Fruit fly (Drosophila melanogaster) whole organism, embryonic: ENCODE data around the gene Sumo.

Source experiments
- Abd-B ChIP-seq: fragments of 200-800 bp; sonication (Bioruptor generic); optimal IDR thresholded peaks from 2 replicates; lab custom pipeline; 2018; ENCODE audit warnings: missing biosample characterization, mild to moderate bottlenecking, missing genetic modification characterization, moderate library complexity
- CG10147 ChIP-seq: fragments of 200-800 bp; sonication (Bioruptor generic); optimal IDR thresholded peaks from 2 replicates; lab custom pipeline; 2019; ENCODE audit warnings: missing biosample characterization, mild to moderate bottlenecking, missing genetic modification characterization, moderate library complexity
- CG12769 ChIP-seq: fragments of 200-800 bp; sonication (Bioruptor generic); optimal IDR thresholded peaks from 2 replicates; lab custom pipeline; 2019; ENCODE audit warnings: missing biosample characterization, mild to moderate bottlenecking, missing genetic modification characterization, moderate library complexity
- CG13424 ChIP-seq: fragments of 200-800 bp; sonication (Bioruptor generic); optimal IDR thresholded peaks from 2 replicates; lab custom pipeline; 2019; ENCODE audit warnings: missing biosample characterization, mild to moderate bottlenecking, missing genetic modification characterization, moderate library complexity
- CG14860 ChIP-seq: fragments of 200-800 bp; sonication (Bioruptor generic); IDR thresholded peaks from 3 replicates; pipeline ENCODE4 v1.3.6; 2022; ENCODE audit warnings: missing biosample characterization, missing genetic modification characterization; ENCODE audit not compliant: partially characterized antibody
- CG1529 ChIP-seq: fragments of 200-800 bp; sonication (Bioruptor generic); optimal IDR thresholded peaks from 3 replicates; lab custom pipeline; 2018; ENCODE audit warnings: missing biosample characterization, missing genetic modification characterization
- CG1792 ChIP-seq: fragments of 200-800 bp; sonication (Bioruptor generic); optimal IDR thresholded peaks from 2 replicates; lab custom pipeline; 2016; ENCODE audit warnings: missing biosample characterization, missing genetic modification characterization
- CG18619 ChIP-seq: fragments of 200-800 bp; sonication (Bioruptor generic); optimal IDR thresholded peaks from 3 replicates; lab custom pipeline; 2017; ENCODE audit warnings: missing biosample characterization, mild to moderate bottlenecking, missing genetic modification characterization
- CG2202 ChIP-seq: fragments of 200-800 bp; sonication (Bioruptor generic); optimal IDR thresholded peaks from 2 replicates; lab custom pipeline; 2018; ENCODE audit warnings: missing biosample characterization, mild to moderate bottlenecking, missing genetic modification characterization
- CG3065 ChIP-seq: fragments of 200-800 bp; sonication (Bioruptor generic); optimal IDR thresholded peaks from 2 replicates; lab custom pipeline; 2016; ENCODE audit warnings: missing biosample characterization, missing genetic modification characterization
- CG4854 ChIP-seq: fragments of 200-800 bp; sonication (Bioruptor generic); optimal IDR thresholded peaks from 2 replicates; lab custom pipeline; 2016; ENCODE audit warnings: missing biosample characterization, missing genetic modification characterization, inconsistent platforms
- D ChIP-seq, 2 experiments: fragments of 200-800 bp in 1 of 2; fragments of >200 bp in 1 of 2; sonication (Bioruptor generic) in 1 of 2; optimal IDR thresholded peaks; 2 replicates in 1 of 2; 3 replicates in 1 of 2; lab custom pipeline; 2017; ENCODE audit warnings: mild to moderate bottlenecking in 1 of 2, missing biosample characterization in 1 of 2, missing genetic modification characterization in 1 of 2, missing genetic modification reagents in 1 of 2
- D19B ChIP-seq: fragments of 200-800 bp; sonication (Bioruptor generic); optimal IDR thresholded peaks from 2 replicates; lab custom pipeline; 2017; ENCODE audit warnings: missing biosample characterization, mild to moderate bottlenecking, missing genetic modification characterization
- Dip2 ChIP-seq: fragments of 200-800 bp; sonication (Bioruptor generic); IDR thresholded peaks from 2 replicates; pipeline ENCODE4 v1.3.6; 2022; ENCODE audit warnings: missing biosample characterization, missing genetic modification characterization
- Doc2 ChIP-seq: fragments of 200-800 bp; sonication (Bioruptor generic); IDR thresholded peaks from 2 replicates; pipeline ENCODE4 v1.3.6; 2022; ENCODE audit warnings: missing biosample characterization, missing genetic modification characterization
- H2.0 ChIP-seq: fragments of 200-800 bp; sonication (Bioruptor generic); IDR thresholded peaks from 2 replicates; pipeline ENCODE4 v1.3.6; 2022; ENCODE audit warnings: missing biosample characterization, missing genetic modification characterization
- HHEX ChIP-seq: fragments of 200-800 bp; sonication (Bioruptor generic); optimal IDR thresholded peaks from 3 replicates; lab custom pipeline; 2017; ENCODE audit warnings: missing biosample characterization, mild to moderate bottlenecking, missing genetic modification characterization, missing genetic modification reagents
- HLH3B ChIP-seq: fragments of 200-800 bp; sonication (Bioruptor generic); IDR thresholded peaks from 2 replicates; pipeline ENCODE4 v1.3.6; 2022; ENCODE audit warnings: missing biosample characterization, missing genetic modification characterization
- Hey ChIP-seq: fragments of 200-800 bp; sonication (Bioruptor generic); optimal IDR thresholded peaks from 3 replicates; lab custom pipeline; 2018; ENCODE audit warnings: missing biosample characterization, mild to moderate bottlenecking, missing genetic modification characterization
- Hr3 ChIP-seq: fragments of 200-800 bp; sonication (Bioruptor generic); optimal IDR thresholded peaks from 3 replicates; lab custom pipeline; 2016; ENCODE audit warnings: missing biosample characterization, missing genetic modification characterization
- MBD-R2 ChIP-seq: fragments of 200-800 bp; sonication (Bioruptor generic); IDR thresholded peaks from 2 replicates; pipeline ENCODE4 v1.3.6; 2022; ENCODE audit warnings: missing biosample characterization, missing genetic modification characterization
- Mad ChIP-seq: fragments of 200-800 bp; sonication (Bioruptor generic); optimal IDR thresholded peaks from 2 replicates; lab custom pipeline; 2016; ENCODE audit warnings: missing biosample characterization, missing genetic modification characterization
- Med ChIP-seq: fragments of 200-800 bp; sonication (Bioruptor generic); peaks from one replicate; lab custom pipeline; 2016; ENCODE audit warnings: missing biosample characterization, missing genetic modification characterization, mild to moderate bottlenecking, inconsistent platforms, moderate library complexity
- Myb ChIP-seq: fragments of 200-800 bp; sonication (Bioruptor generic); optimal IDR thresholded peaks from 2 replicates; lab custom pipeline; 2016; ENCODE audit warnings: missing biosample characterization, missing genetic modification characterization
- NC2α ChIP-seq: fragments of 200-800 bp; sonication (Bioruptor generic); optimal IDR thresholded peaks from 2 replicates; lab custom pipeline; 2016; ENCODE audit warnings: missing biosample characterization, missing genetic modification characterization
- Nf-YC ChIP-seq: fragments of 200-800 bp; optimal IDR thresholded peaks from 3 replicates; lab custom pipeline; 2019; ENCODE audit warnings: missing biosample characterization, mild to moderate bottlenecking, missing genetic modification characterization, moderate library complexity
- Pdp1 ChIP-seq, 2 experiments: fragments of 200-800 bp; sonication (Bioruptor generic); optimal IDR thresholded peaks; 3 replicates each; lab custom pipeline; 2016; ENCODE audit warnings: missing biosample characterization in 2 of 2, missing genetic modification characterization in 2 of 2, mild to moderate bottlenecking in 1 of 2, moderate library complexity in 1 of 2
- Scr ChIP-seq: fragments of 200-800 bp; sonication (Bioruptor generic); IDR thresholded peaks from 2 replicates; pipeline ENCODE4 v1.3.6; 2022; ENCODE audit warnings: missing biosample characterization, missing genetic modification characterization; ENCODE audit not compliant: partially characterized antibody
- Six4 ChIP-seq: fragments of 200-800 bp; sonication (Bioruptor generic); optimal IDR thresholded peaks from 2 replicates; lab custom pipeline; 2016; ENCODE audit warnings: missing biosample characterization, missing genetic modification characterization
- bigmax ChIP-seq: fragments of 200-800 bp; sonication (Bioruptor generic); optimal IDR thresholded peaks from 2 replicates; lab custom pipeline; 2018; ENCODE audit warnings: missing biosample characterization, mild to moderate bottlenecking, missing genetic modification characterization
- hbn ChIP-seq: fragments of 200-800 bp; sonication (Bioruptor generic); IDR thresholded peaks from 2 replicates; pipeline ENCODE4 v1.3.6; 2022; ENCODE audit warnings: missing biosample characterization, missing genetic modification characterization; ENCODE audit not compliant: partially characterized antibody
- jigr1 ChIP-seq: fragments of 200-800 bp; sonication (Bioruptor generic); IDR thresholded peaks from 3 replicates; pipeline ENCODE4 v1.3.6; 2022; ENCODE audit warnings: missing biosample characterization, missing genetic modification characterization
- kah ChIP-seq: fragments of 200-800 bp; sonication (Bioruptor generic); optimal IDR thresholded peaks from 2 replicates; lab custom pipeline; 2018; ENCODE audit warnings: missing biosample characterization, mild to moderate bottlenecking, missing genetic modification characterization
- lbe ChIP-seq: fragments of 200-800 bp; sonication (Bioruptor generic); optimal IDR thresholded peaks from 2 replicates; lab custom pipeline; 2016; ENCODE audit warnings: missing biosample characterization, mild to moderate bottlenecking, missing genetic modification characterization
- nom ChIP-seq: fragments of 200-800 bp; sonication (Bioruptor generic); optimal IDR thresholded peaks from 2 replicates; lab custom pipeline; 2017; ENCODE audit warnings: missing biosample characterization, missing genetic modification characterization, mild to moderate bottlenecking, moderate library complexity, missing genetic modification reagents
- pan ChIP-seq, 4 experiments: fragments of >200 bp in 3 of 4; fragments of 200-800 bp in 1 of 4; sonication (Bioruptor generic) in 1 of 4; optimal IDR thresholded peaks in 3 of 4; IDR thresholded peaks in 1 of 4; 2 replicates each; pipeline versions ENCODE4 v1.3.6 to Lab custom; 2017 to 2022; ENCODE audit warnings: missing biosample characterization in 2 of 4, missing genetic modification characterization in 2 of 4, mixed read lengths in 1 of 4
- ranshi ChIP-seq: fragments of 200-800 bp; sonication (Bioruptor generic); IDR thresholded peaks from 2 replicates; pipeline ENCODE4 v1.3.6; 2022; ENCODE audit warnings: missing biosample characterization, missing genetic modification characterization
- repo ChIP-seq: fragments of 200-800 bp; sonication (Bioruptor generic); optimal IDR thresholded peaks from 2 replicates; lab custom pipeline; 2016; ENCODE audit warnings: missing biosample characterization, missing genetic modification characterization
- tna ChIP-seq: fragments of 200-800 bp; sonication (Bioruptor generic); IDR thresholded peaks from 2 replicates; pipeline ENCODE4 v1.3.6; 2022; ENCODE audit warnings: missing biosample characterization, missing genetic modification characterization; ENCODE audit not compliant: partially characterized antibody
- vfl ChIP-seq: fragments of 200-800 bp; sonication (Bioruptor generic); optimal IDR thresholded peaks from 2 replicates; lab custom pipeline; 2016; ENCODE audit warnings: missing biosample characterization, missing genetic modification characterization
- zen2 ChIP-seq: fragments of 200-800 bp; sonication (Bioruptor generic); IDR thresholded peaks from 3 replicates; pipeline ENCODE4 v1.3.6; 2022; ENCODE audit warnings: missing biosample characterization, missing genetic modification characterization; ENCODE audit not compliant: partially characterized antibody

Sumo gene

DNA sequence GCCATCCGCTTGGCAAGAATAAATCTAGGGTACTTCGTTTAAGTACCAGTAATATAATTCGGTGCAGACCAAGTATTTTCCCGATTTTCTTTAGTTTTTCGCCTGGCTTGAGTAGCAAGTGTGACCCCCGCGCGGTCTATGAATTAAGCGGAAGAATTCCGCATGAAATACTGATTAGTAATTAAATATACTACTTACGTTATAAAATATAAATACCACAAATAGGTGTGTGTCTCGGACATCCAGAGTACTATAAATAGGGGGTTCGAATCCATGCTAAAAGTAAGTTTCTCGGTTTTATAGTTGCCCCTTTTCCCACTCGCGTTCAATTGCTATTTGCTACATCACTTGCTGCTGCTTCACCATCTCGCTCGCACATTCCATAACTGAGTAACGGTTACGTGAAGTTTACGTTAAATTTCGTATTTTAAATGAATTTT, 4.2 kb upstream of the Sumo start, which contains the start of gene snRNP-U1-70K (continued):
- TF ChIP-seq nom (GFP tag; lab: Kevin White, UChicago) = no peak
- TF ChIP-seq hbn (GFP tag; lab: Robert Waterston, UW) = no peak
- no peak for TF ChIP-seq ranshi
- TF ChIP-seq lbe (GFP tag; lab: Kevin White, UChicago) = no peak
- TF ChIP-seq MBD-R2 (GFP tag; lab: Robert Waterston, UW) = no peak; the same call in 1 of the 2 replicates
- no peak for TF ChIP-seq CG2202 (tag; lab: Kevin White, UChicago)
- TF ChIP-seq HLH3B (GFP tag; lab: Robert Waterston, UW) = no peak
- TF ChIP-seq CG1529 = no peak
- TF ChIP-seq pan (optimal IDR thresholded peaks at IDR 0.05; lab: Kevin White, UChicago) = no peak
- TF ChIP-seq pan (GFP tag; optimal IDR thresholded peaks at IDR 0.05 in 1 of 2, IDR thresholded peaks at IDR 0.05 in 1 of 2) = no peak
- peak; percentile 98 for TF ChIP-seq Myb (GFP tag; lab: Kevin White, UChicago)
- TF ChIP-seq CG4854 (GFP tag; lab: Kevin White, UChicago) = no peak
- TF ChIP-seq Doc2 (GFP tag; lab: Robert Waterston, UW) = no peak
- TF ChIP-seq CG3065 (GFP tag; lab: Kevin White, UChicago) = no peak
- peak; percentile 98 for TF ChIP-seq bigmax (GFP tag; lab: Kevin White, UChicago)
- no peak for TF ChIP-seq Scr (GFP tag; lab: Robert Waterston, UW)
- TF ChIP-seq repo (GFP tag; lab: Kevin White, UChicago) = no peak
- no peak for TF ChIP-seq zen2 (GFP tag; lab: Robert Waterston, UW)
- TF ChIP-seq CG13424 (tag; lab: Kevin White, UChicago) = peak; percentile 10
- TF ChIP-seq vfl = no peak
- TF ChIP-seq Hr3 (GFP tag; lab: Kevin White, UChicago) = no peak
- TF ChIP-seq HHEX (GFP tag; lab: Kevin White, UChicago) = no peak
- no peak for TF ChIP-seq Nf-YC (tag; lab: Kevin White, UChicago)
- no peak for TF ChIP-seq Dip2
- no peak for TF ChIP-seq CG18619 (GFP tag; lab: Kevin White, UChicago)
- no peak for TF ChIP-seq D (optimal IDR thresholded peaks at IDR 0.05; lab: Kevin White, UChicago)
- no peak for TF ChIP-seq D (GFP tag; optimal IDR thresholded peaks at IDR 0.05; lab: Kevin White, UChicago)
- no peak for TF ChIP-seq Six4 (GFP tag; lab: Kevin White, UChicago)
- TF ChIP-seq NC2α = no peak
- TF ChIP-seq tna (GFP tag; lab: Robert Waterston, UW) = no peak; the same call in 1 of the 2 replicates
- no peak for TF ChIP-seq kah (GFP tag; lab: Kevin White, UChicago)
- TF ChIP-seq CG1792 (GFP tag; lab: Kevin White, UChicago) = no peak
- peak; percentile 52 for TF ChIP-seq Abd-B (GFP tag; lab: Kevin White, UChicago)
- TF ChIP-seq CG10147 (GFP tag; lab: Kevin White, UChicago) = no peak

DNA sequence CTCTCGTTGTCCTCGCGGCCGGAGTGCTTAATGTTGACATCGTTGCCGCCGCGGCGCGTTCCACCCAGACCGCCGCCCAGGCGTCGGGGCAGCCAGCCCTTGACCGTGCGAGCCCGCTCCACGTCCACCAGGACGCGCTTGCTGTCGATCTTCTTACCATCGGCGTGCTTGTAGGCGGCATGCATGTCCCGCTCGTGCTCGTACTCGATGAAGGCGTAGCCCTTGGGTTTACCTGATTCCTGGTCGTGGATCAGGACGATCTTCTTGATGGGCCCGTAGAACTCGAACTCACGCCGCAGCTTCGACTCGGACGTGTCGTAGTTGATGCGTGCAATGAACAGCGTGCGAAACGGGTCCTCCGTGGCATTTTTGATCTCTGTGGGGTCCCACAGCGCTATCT, 3.4 kb upstream of the Sumo start:
- TF ChIP-seq D19B (GFP tag; lab: Kevin White, UChicago) = no peak
- no peak for TF ChIP-seq CG12769
- no peak for TF ChIP-seq Hey
- no peak for TF ChIP-seq H2.0 (GFP tag; lab: Robert Waterston, UW)
- TF ChIP-seq jigr1 (GFP tag; lab: Robert Waterston, UW) = 0 out of 3 replicates have a peak, but pooled peaks have one; percentile 10
- TF ChIP-seq Mad (GFP tag; lab: Kevin White, UChicago) = no peak
- TF ChIP-seq Med = peak; percentile 40
- TF ChIP-seq CG14860 = no peak
- TF ChIP-seq Pdp1 (GFP tag; optimal IDR thresholded peaks at IDR 0.05; lab: Kevin White, UChicago) = no peak
- TF ChIP-seq CG2202 (tag; lab: Kevin White, UChicago) = no peak
- TF ChIP-seq, all 482 proteins: peak for 2
